Fruit fly (Drosophila melanogaster): ENCODE results near the gene Pi4KIIIalpha.

Pi4KIIIalpha gene

dm6 chrX:2652124-2652923 is 27.7 kb downstream of the Pi4KIIIalpha start:
- no peak for TF ChIP-seq Myc (optimal IDR thresholded peaks at IDR 0.05)
- no peak for TF ChIP-seq psq (optimal IDR thresholded peaks at IDR 0.05)
- TF ChIP-seq Sin3A (optimal IDR thresholded peaks at IDR 0.05): no peak
- no peak for TF ChIP-seq ttk (optimal IDR thresholded peaks at IDR 0.05)
- no peak for TF ChIP-seq h (optimal IDR thresholded peaks at IDR 0.05)
- TF ChIP-seq insv (optimal IDR thresholded peaks at IDR 0.05): no peak

- TF ChIP-seq psq (optimal IDR thresholded peaks at IDR 0.05): no peak
- no peak for TF ChIP-seq h (optimal IDR thresholded peaks at IDR 0.05)
- no peak for TF ChIP-seq insv (optimal IDR thresholded peaks at IDR 0.05)
- TF ChIP-seq ttk (optimal IDR thresholded peaks at IDR 0.05): no peak
- TF ChIP-seq Sin3A (optimal IDR thresholded peaks at IDR 0.05): no peak
Measured at dm6 chrX:2653533-2654296, 29.1 kb downstream of the Pi4KIIIalpha start.

DNA sequence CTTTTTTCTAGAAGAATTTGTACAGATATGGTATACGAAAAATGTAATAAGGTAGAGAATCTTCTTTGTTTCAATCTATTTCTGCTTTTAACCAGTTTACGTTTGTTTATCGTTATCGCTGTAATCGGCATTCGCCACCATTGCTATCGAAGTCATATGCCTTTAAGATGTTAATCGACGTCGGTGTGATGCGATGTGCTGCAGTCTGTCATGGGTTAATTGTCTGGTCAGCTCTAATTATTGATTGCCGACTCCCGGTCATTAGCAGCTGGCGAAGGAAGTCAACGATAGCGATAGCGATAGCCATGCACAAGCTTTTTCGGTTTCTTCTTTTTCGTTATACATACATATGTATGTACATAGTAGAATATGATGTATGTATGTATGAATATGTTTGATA is 30.9 kb downstream of the Pi4KIIIalpha start:
- TF ChIP-seq Sin3A (optimal IDR thresholded peaks at IDR 0.05) (no peak), h (optimal IDR thresholded peaks at IDR 0.05) (no peak), Myc (optimal IDR thresholded peaks at IDR 0.05) (no peak), insv (optimal IDR thresholded peaks at IDR 0.05) (no peak), ttk (optimal IDR thresholded peaks at IDR 0.05) (no peak), psq (optimal IDR thresholded peaks at IDR 0.05) (no peak)

DNA sequence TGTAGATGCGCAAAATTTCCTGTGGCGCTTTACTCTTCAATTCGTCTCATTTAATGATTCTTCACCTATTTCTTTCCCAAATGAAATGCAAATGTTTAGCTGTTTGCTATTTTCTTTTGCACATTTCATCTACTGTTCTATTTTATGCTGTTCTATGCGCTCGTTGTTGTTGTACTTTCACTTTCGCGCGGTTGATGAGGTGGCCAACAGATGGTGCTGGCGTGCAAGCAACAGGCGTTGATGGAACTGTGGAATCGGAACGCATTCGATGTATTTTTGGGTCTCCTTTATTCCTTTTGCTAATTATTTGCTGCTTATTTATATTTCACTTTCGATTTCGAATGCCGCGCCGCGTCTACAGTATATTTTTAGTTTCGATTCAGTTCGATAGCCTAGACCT is 31.4 kb downstream of the Pi4KIIIalpha start:
- TF ChIP-seq Sin3A (optimal IDR thresholded peaks at IDR 0.05) (no peak), psq (optimal IDR thresholded peaks at IDR 0.05) (no peak), ttk (optimal IDR thresholded peaks at IDR 0.05) (no peak), insv (optimal IDR thresholded peaks at IDR 0.05) (no peak), h (optimal IDR thresholded peaks at IDR 0.05) (no peak), Myc (optimal IDR thresholded peaks at IDR 0.05) (no peak)

DNA sequence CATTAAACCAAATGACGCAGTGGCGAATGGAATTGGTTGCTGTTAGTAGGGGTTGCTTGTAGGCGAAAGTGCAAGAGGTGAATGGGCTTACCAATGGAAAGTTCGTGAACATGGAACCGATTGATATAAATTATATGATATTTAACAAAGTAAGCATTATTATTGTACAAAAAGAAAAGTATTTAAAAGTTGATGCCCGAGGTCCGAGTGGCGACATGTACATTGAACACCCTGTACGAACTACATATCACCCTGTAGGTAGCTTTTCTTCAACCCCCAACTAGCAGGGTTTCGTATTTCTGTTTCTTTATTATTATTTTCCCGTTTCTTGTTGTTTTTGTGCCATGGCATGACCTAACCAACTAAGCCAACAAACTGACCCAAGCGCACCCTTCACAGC is 32.6 kb downstream of the Pi4KIIIalpha start:
- no peak for TF ChIP-seq h (optimal IDR thresholded peaks at IDR 0.05)
- no peak for TF ChIP-seq Myc (optimal IDR thresholded peaks at IDR 0.05)

dm6 chrX:2658258-2658853 is 33.8 kb downstream of the Pi4KIIIalpha start:
- TF ChIP-seq Sin3A (optimal IDR thresholded peaks at IDR 0.05): no peak
- no peak for TF ChIP-seq ttk (optimal IDR thresholded peaks at IDR 0.05)
- no peak for TF ChIP-seq psq (optimal IDR thresholded peaks at IDR 0.05)
- no peak for TF ChIP-seq Myc (optimal IDR thresholded peaks at IDR 0.05)
- TF ChIP-seq insv (optimal IDR thresholded peaks at IDR 0.05): no peak
- TF ChIP-seq h (optimal IDR thresholded peaks at IDR 0.05): no peak

DNA sequence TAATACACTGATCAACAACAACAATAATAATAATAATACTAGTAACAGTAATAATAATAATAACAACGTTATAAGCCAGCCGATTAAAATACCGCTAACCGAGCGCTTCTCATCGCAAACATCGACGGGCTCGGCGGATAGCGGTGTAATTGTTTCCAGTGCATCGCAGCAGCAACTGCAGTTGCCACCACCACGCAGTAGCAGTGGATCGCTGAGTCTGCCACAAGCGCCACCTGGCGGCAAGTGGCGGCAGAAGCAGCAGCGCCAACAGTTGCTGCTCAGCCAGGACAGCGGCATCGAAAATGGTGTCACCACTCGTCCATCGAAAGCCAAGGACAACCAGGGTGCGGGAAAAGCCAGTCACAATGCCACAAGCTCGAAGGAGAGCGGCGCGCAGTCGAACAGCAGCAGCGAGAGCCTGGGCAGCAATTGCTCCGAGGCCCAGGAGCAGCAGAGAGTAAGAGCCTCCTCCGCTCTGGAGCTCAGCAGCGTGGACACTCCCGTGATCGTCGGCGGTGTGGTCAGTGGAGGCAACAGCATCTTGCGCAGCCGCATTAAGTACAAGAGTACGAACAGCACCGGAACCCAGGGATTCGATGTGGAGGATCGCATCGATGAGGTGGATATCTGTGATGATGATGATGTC is 34.9 kb downstream of the Pi4KIIIalpha start:
- TF ChIP-seq psq (optimal IDR thresholded peaks at IDR 0.05) (no peak), Sin3A (optimal IDR thresholded peaks at IDR 0.05) (no peak), h (optimal IDR thresholded peaks at IDR 0.05) (no peak), ttk (optimal IDR thresholded peaks at IDR 0.05) (no peak)

dm6 chrX:2661758-2662157 is 37.2 kb downstream of the Pi4KIIIalpha start:
- TF ChIP-seq psq (optimal IDR thresholded peaks at IDR 0.05) (no peak), ttk (optimal IDR thresholded peaks at IDR 0.05) (no peak), insv (optimal IDR thresholded peaks at IDR 0.05) (no peak), Sin3A (optimal IDR thresholded peaks at IDR 0.05) (no peak), Myc (optimal IDR thresholded peaks at IDR 0.05) (no peak), h (optimal IDR thresholded peaks at IDR 0.05) (no peak)

DNA sequence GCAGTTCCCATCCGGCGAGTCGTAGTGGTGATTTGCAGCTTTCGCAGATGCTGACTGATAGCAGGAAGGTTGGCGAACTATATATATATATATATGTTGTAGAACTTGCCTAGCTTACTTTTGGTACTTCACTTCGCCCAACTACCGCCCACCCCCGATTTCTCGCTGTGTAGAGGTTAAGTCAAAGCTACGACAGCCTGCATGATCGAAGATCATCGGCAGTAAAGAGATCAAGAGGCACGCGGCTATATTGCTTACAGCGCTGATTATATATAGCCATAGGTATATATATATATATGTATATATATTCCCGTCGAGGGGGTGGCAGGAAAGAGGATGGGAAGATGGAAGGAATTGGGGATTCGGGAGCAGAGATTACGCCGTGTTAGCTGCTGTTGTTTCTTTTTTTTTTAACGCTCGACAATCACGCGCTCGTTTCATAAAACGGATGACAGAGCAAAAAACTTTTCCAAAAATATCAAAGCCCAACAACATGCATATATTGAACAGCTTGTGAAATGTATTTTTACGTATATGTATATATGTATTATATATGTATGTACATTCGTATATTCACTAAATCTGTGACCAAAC is 38.0 kb downstream of the Pi4KIIIalpha start:
- TF ChIP-seq h (optimal IDR thresholded peaks at IDR 0.05): no peak

dm6 chrX:2663416-2663815 is 38.8 kb downstream of the Pi4KIIIalpha start:
- TF ChIP-seq h (optimal IDR thresholded peaks at IDR 0.05) (no peak), Sin3A (optimal IDR thresholded peaks at IDR 0.05) (no peak), insv (optimal IDR thresholded peaks at IDR 0.05) (no peak), Myc (optimal IDR thresholded peaks at IDR 0.05) (no peak), psq (optimal IDR thresholded peaks at IDR 0.05) (no peak), ttk (optimal IDR thresholded peaks at IDR 0.05) (no peak)

DNA sequence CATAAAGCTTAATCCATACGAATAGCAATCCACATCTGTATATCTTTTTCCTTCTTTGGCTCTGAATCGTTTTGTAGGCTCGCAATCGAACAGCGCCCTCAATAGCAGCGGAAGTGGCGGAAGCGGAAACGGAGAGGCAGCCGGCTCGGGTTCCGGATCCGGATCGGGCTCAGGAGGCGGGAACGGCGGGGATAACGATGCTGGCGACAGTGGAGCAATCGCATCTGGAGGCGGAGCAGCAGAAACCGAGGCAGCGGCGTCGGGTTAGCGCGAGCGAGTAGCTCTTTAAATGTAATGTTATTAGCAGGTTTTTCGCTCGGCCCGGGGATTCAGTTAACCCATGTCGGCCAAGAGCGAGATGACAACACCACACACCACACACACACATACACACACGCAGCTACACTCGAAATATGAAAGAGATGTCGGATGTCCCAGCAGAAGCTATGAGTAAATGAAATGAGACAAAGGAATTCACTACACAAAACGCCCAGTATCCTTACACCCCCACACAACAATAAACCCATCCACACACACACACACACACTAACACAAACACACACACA is 52.5 kb downstream of the Pi4KIIIalpha start:
- TF ChIP-seq Sin3A (optimal IDR thresholded peaks at IDR 0.05) (no peak), psq (optimal IDR thresholded peaks at IDR 0.05) (no peak), Myc (optimal IDR thresholded peaks at IDR 0.05) (no peak), ttk (optimal IDR thresholded peaks at IDR 0.05) (no peak), insv (optimal IDR thresholded peaks at IDR 0.05) (no peak), h (optimal IDR thresholded peaks at IDR 0.05) (no peak)
